Fruit fly (Drosophila melanogaster) whole organism, embryonic: Measurements from ENCODE around the gene CG45307.

ENCODE experiments used
- Atf6 ChIP-seq: fragments of 200-800 bp; sonication (Bioruptor generic); IDR thresholded peaks from 2 replicates; pipeline ENCODE4 v1.3.6; 2022; ENCODE audit warnings: missing biosample characterization, missing genetic modification characterization
- CG10321 ChIP-seq: fragments of 200-800 bp; sonication (Bioruptor generic); IDR thresholded peaks from 2 replicates; pipeline ENCODE4 v1.3.6; 2022; ENCODE audit warnings: missing biosample characterization, missing genetic modification characterization
- CG11398 ChIP-seq: fragments of 200-800 bp; sonication (Bioruptor generic); optimal IDR thresholded peaks from 2 replicates; lab custom pipeline; 2016; ENCODE audit warnings: missing biosample characterization, missing genetic modification characterization
- CG14014 ChIP-seq: fragments of 200-800 bp; sonication (Bioruptor generic); IDR thresholded peaks from 2 replicates; pipeline ENCODE4 v1.3.6; 2022; ENCODE audit warnings: missing biosample characterization, missing genetic modification characterization
- CG14965 ChIP-seq: fragments of 200-800 bp; sonication (Bioruptor generic); optimal IDR thresholded peaks from 2 replicates; lab custom pipeline; 2016; ENCODE audit warnings: missing biosample characterization, missing genetic modification characterization, borderline replicate concordance
- CG1647 ChIP-seq: fragments of 200-800 bp; sonication (Bioruptor generic); optimal IDR thresholded peaks from 3 replicates; lab custom pipeline; 2016; ENCODE audit warnings: missing biosample characterization, missing genetic modification characterization
- CG17802 ChIP-seq: fragments of 200-800 bp; sonication (Bioruptor generic); optimal IDR thresholded peaks from 2 replicates; lab custom pipeline; 2018; ENCODE audit warnings: missing biosample characterization, mild to moderate bottlenecking, missing genetic modification characterization, moderate library complexity
- CG17912 ChIP-seq: fragments of 200-800 bp; sonication (Bioruptor generic); optimal IDR thresholded peaks from 2 replicates; lab custom pipeline; 2018; ENCODE audit warnings: missing biosample characterization, mild to moderate bottlenecking, missing genetic modification characterization
- CG18764 ChIP-seq: fragments of 200-800 bp; sonication (Bioruptor generic); optimal IDR thresholded peaks from 3 replicates; lab custom pipeline; 2016; ENCODE audit warnings: missing biosample characterization, missing genetic modification characterization
- CG2116 ChIP-seq: fragments of 200-800 bp; sonication (Bioruptor generic); optimal IDR thresholded peaks from 3 replicates; lab custom pipeline; 2018; ENCODE audit warnings: missing biosample characterization, mild to moderate bottlenecking, missing genetic modification characterization
- CG32532 ChIP-seq: fragments of 200-800 bp; sonication (Bioruptor generic); IDR thresholded peaks from 2 replicates; pipeline ENCODE4 v1.3.6; 2022; ENCODE audit warnings: missing biosample characterization, missing genetic modification characterization
- CG6765 ChIP-seq: fragments of 200-800 bp; sonication (Bioruptor generic); optimal IDR thresholded peaks from 3 replicates; lab custom pipeline; 2017; ENCODE audit warnings: missing biosample characterization, mild to moderate bottlenecking, missing genetic modification characterization
- CG7556 ChIP-seq: fragments of 200-800 bp; sonication (Bioruptor generic); optimal IDR thresholded peaks from 2 replicates; lab custom pipeline; 2017; ENCODE audit warnings: missing biosample characterization, mild to moderate bottlenecking, missing genetic modification characterization
- CG8290 ChIP-seq, 3 experiments: fragments of 200-800 bp; sonication (Bioruptor generic); optimal IDR thresholded peaks; 2 replicates each; lab custom pipeline; 2016 to 2019; ENCODE audit warnings: missing biosample characterization in 3 of 3, missing genetic modification characterization in 3 of 3, mild to moderate bottlenecking in 2 of 3, moderate library complexity in 1 of 3
- CG8944 ChIP-seq: fragments of 200-800 bp; sonication (Bioruptor generic); optimal IDR thresholded peaks from 3 replicates; lab custom pipeline; 2016; ENCODE audit warnings: missing biosample characterization, missing genetic modification characterization
- CG9817 ChIP-seq: fragments of 200-800 bp; sonication (Bioruptor generic); optimal IDR thresholded peaks from 2 replicates; lab custom pipeline; 2018; ENCODE audit warnings: missing biosample characterization, mild to moderate bottlenecking, missing genetic modification characterization, moderate library complexity
- Eip74EF ChIP-seq, 2 experiments: fragments of 200-800 bp in 1 of 2; fragments of >200 bp in 1 of 2; sonication (Bioruptor generic) in 1 of 2; optimal IDR thresholded peaks; 2 replicates each; lab custom pipeline; 2017 to 2019; ENCODE audit warnings: missing biosample characterization in 2 of 2, missing genetic modification characterization in 2 of 2, mild to moderate bottlenecking in 1 of 2, moderate library complexity in 1 of 2
- HLH3B ChIP-seq: fragments of 200-800 bp; sonication (Bioruptor generic); IDR thresholded peaks from 2 replicates; pipeline ENCODE4 v1.3.6; 2022; ENCODE audit warnings: missing biosample characterization, missing genetic modification characterization
- Hmx ChIP-seq: fragments of 200-800 bp; sonication (Bioruptor generic); optimal IDR thresholded peaks from 2 replicates; lab custom pipeline; 2016; ENCODE audit warnings: missing biosample characterization, missing genetic modification characterization
- Mad ChIP-seq: fragments of 200-800 bp; sonication (Bioruptor generic); optimal IDR thresholded peaks from 2 replicates; lab custom pipeline; 2016; ENCODE audit warnings: missing biosample characterization, missing genetic modification characterization
- NC2α ChIP-seq: fragments of 200-800 bp; sonication (Bioruptor generic); optimal IDR thresholded peaks from 2 replicates; lab custom pipeline; 2016; ENCODE audit warnings: missing biosample characterization, missing genetic modification characterization
- Oaz ChIP-seq: fragments of 200-800 bp; sonication (Bioruptor generic); IDR thresholded peaks from 2 replicates; pipeline ENCODE4 v1.3.6; 2022; ENCODE audit warnings: missing biosample characterization, missing genetic modification characterization
- Opbp ChIP-seq: fragments of 200-800 bp; sonication (Bioruptor generic); IDR thresholded peaks from 3 replicates; pipeline ENCODE4 v1.3.6; 2022; ENCODE audit warnings: missing biosample characterization, missing genetic modification characterization; ENCODE audit not compliant: partially characterized antibody
- Six4 ChIP-seq: fragments of 200-800 bp; sonication (Bioruptor generic); optimal IDR thresholded peaks from 2 replicates; lab custom pipeline; 2016; ENCODE audit warnings: missing biosample characterization, missing genetic modification characterization
- Stat92E ChIP-seq, 3 experiments: fragments of >200 bp in 2 of 3; fragments of 200-800 bp in 1 of 3; sonication (Bioruptor generic) in 1 of 3; optimal IDR thresholded peaks; 2 replicates each; lab custom pipeline; 2017 to 2019; ENCODE audit warnings: missing biosample characterization in 3 of 3, missing genetic modification characterization in 3 of 3, mild to moderate bottlenecking in 1 of 3, moderate library complexity in 1 of 3
- Taf1 ChIP-seq: fragments of 200-800 bp; sonication (Bioruptor generic); IDR thresholded peaks from 2 replicates; pipeline ENCODE4 v1.3.6; 2022; ENCODE audit warnings: missing biosample characterization, missing genetic modification characterization
- abd-A ChIP-seq: fragments of 200-800 bp; sonication (Bioruptor generic); optimal IDR thresholded peaks from 3 replicates; lab custom pipeline; 2019; ENCODE audit warnings: missing biosample characterization, mild to moderate bottlenecking, missing genetic modification characterization, moderate library complexity
- az2 ChIP-seq: fragments of 200-800 bp; sonication (Bioruptor generic); optimal IDR thresholded peaks from 3 replicates; lab custom pipeline; 2016; ENCODE audit warnings: missing biosample characterization, missing genetic modification characterization
- dysf ChIP-seq: fragments of 200-800 bp; sonication (Bioruptor generic); IDR thresholded peaks from 3 replicates; pipeline ENCODE4 v1.3.6; 2022; ENCODE audit warnings: missing biosample characterization, missing genetic modification characterization
- fru ChIP-seq: fragments of >200 bp; optimal IDR thresholded peaks from 2 replicates; lab custom pipeline; 2017
- fu2 ChIP-seq: fragments of 200-800 bp; sonication (Bioruptor generic); optimal IDR thresholded peaks from 2 replicates; lab custom pipeline; 2016; ENCODE audit warnings: missing biosample characterization, missing genetic modification characterization
- gfzf ChIP-seq: fragments of 200-800 bp; sonication (Bioruptor generic); optimal IDR thresholded peaks from 2 replicates; lab custom pipeline; 2016; ENCODE audit warnings: missing biosample characterization, mild to moderate bottlenecking, missing genetic modification characterization, moderate library complexity
- gsb ChIP-seq: fragments of 200-800 bp; sonication (Bioruptor generic); IDR thresholded peaks from 2 replicates; pipeline ENCODE4 v1.3.6; 2022; ENCODE audit warnings: missing biosample characterization, missing genetic modification characterization
- hbn ChIP-seq: fragments of 200-800 bp; sonication (Bioruptor generic); IDR thresholded peaks from 2 replicates; pipeline ENCODE4 v1.3.6; 2022; ENCODE audit warnings: missing biosample characterization, missing genetic modification characterization; ENCODE audit not compliant: partially characterized antibody
- her ChIP-seq: fragments of 200-800 bp; sonication (Bioruptor generic); optimal IDR thresholded peaks from 2 replicates; lab custom pipeline; 2016; ENCODE audit warnings: missing biosample characterization, missing genetic modification characterization
- ind ChIP-seq: fragments of 200-800 bp; sonication (Bioruptor generic); optimal IDR thresholded peaks from 3 replicates; lab custom pipeline; 2016; ENCODE audit warnings: missing biosample characterization, missing genetic modification characterization
- inv ChIP-seq: fragments of 200-800 bp; sonication (Bioruptor generic); IDR thresholded peaks from 2 replicates; pipeline ENCODE4 v1.3.6; 2022; ENCODE audit warnings: missing biosample characterization, missing genetic modification characterization; ENCODE audit not compliant: partially characterized antibody
- knrl ChIP-seq: fragments of 200-800 bp; sonication (Bioruptor generic); IDR thresholded peaks from 3 replicates; pipeline ENCODE4 v1.3.6; 2022; ENCODE audit warnings: missing biosample characterization, missing genetic modification characterization; ENCODE audit not compliant: partially characterized antibody
- lbe ChIP-seq: fragments of 200-800 bp; sonication (Bioruptor generic); optimal IDR thresholded peaks from 2 replicates; lab custom pipeline; 2016; ENCODE audit warnings: missing biosample characterization, mild to moderate bottlenecking, missing genetic modification characterization
- mld ChIP-seq: fragments of 200-800 bp; sonication (Bioruptor generic); IDR thresholded peaks from 3 replicates; pipeline ENCODE4 v1.3.6; 2022; ENCODE audit warnings: missing biosample characterization, missing genetic modification characterization; ENCODE audit not compliant: partially characterized antibody
- nerfin-1 ChIP-seq: fragments of 200-800 bp; sonication (Bioruptor generic); optimal IDR thresholded peaks from 3 replicates; lab custom pipeline; 2019; ENCODE audit warnings: missing biosample characterization, mild to moderate bottlenecking, missing genetic modification characterization, moderate library complexity
- pfk ChIP-seq: fragments of 200-800 bp; sonication (Bioruptor generic); optimal IDR thresholded peaks from 2 replicates; lab custom pipeline; 2018; ENCODE audit warnings: missing biosample characterization, mild to moderate bottlenecking, missing genetic modification characterization, moderate library complexity
- sc ChIP-seq, 3 experiments: fragments of >200 bp in 2 of 3; fragments of 200-800 bp in 1 of 3; sonication (Bioruptor generic) in 1 of 3; optimal IDR thresholded peaks; 2 replicates in 2 of 3; 3 replicates in 1 of 3; lab custom pipeline; 2017; ENCODE audit warnings: mild to moderate bottlenecking in 1 of 3, missing biosample characterization in 1 of 3, missing genetic modification characterization in 1 of 3, missing genetic modification reagents in 1 of 3
- sens ChIP-seq: fragments of 200-800 bp; sonication (Bioruptor generic); peaks from one replicate; lab custom pipeline; 2016; ENCODE audit warnings: missing biosample characterization, missing genetic modification characterization
- sob ChIP-seq: fragments of 200-800 bp; sonication (Bioruptor generic); IDR thresholded peaks from 2 replicates; pipeline ENCODE4 v1.3.6; 2022; ENCODE audit warnings: missing biosample characterization, missing genetic modification characterization
- sr ChIP-seq: fragments of 200-800 bp; sonication (Bioruptor generic); IDR thresholded peaks from 3 replicates; pipeline ENCODE4 v1.3.6; 2022; ENCODE audit warnings: missing biosample characterization, missing genetic modification characterization
- stc ChIP-seq: fragments of 200-800 bp; sonication (Bioruptor generic); IDR thresholded peaks from 2 replicates; pipeline ENCODE4 v1.3.6; 2022; ENCODE audit warnings: missing biosample characterization, missing genetic modification characterization
- tgo ChIP-seq: fragments of 200-800 bp; sonication (Bioruptor generic); IDR thresholded peaks from 3 replicates; pipeline ENCODE4 v1.3.6; 2022; ENCODE audit warnings: missing biosample characterization, missing genetic modification characterization
- tin ChIP-seq: fragments of 200-800 bp; sonication (Bioruptor generic); optimal IDR thresholded peaks from 3 replicates; lab custom pipeline; 2016; ENCODE audit warnings: missing biosample characterization, missing genetic modification characterization

The CG45307 gene

dm6 chr2L:8735572-8735996 is 16.3 kb downstream of the CG45307 start (continued):
- TF ChIP-seq Taf1: 0 out of 2 replicates have a peak, but pooled peaks have one; percentile 28
- TF ChIP-seq inv (GFP tag; lab: Robert Waterston, UW): no peak; the same call in 1 of the 2 replicates
- TF ChIP-seq Hmx (GFP tag; lab: Kevin White, UChicago): no peak
- peak; percentile 25; the same call in 1 of the 2 replicates for TF ChIP-seq Oaz (GFP tag; lab: Robert Waterston, UW)
- TF ChIP-seq her (GFP tag; lab: Kevin White, UChicago): peak; percentile 70
- no peak for TF ChIP-seq az2 (GFP tag; lab: Kevin White, UChicago)
- TF ChIP-seq fu2 (GFP tag; lab: Kevin White, UChicago): no peak
- peak; percentile 90 for TF ChIP-seq sens (GFP tag; lab: Kevin White, UChicago)
- TF ChIP-seq Stat92E (GFP tag; optimal IDR thresholded peaks at IDR 0.05; lab: Kevin White, UChicago): peak in 1 of 3 experiments; percentile 20
- peak; percentile 77 for TF ChIP-seq sr (GFP tag; lab: Robert Waterston, UW)
- TF ChIP-seq gsb (GFP tag; lab: Robert Waterston, UW): 0 out of 2 replicates have a peak, but pooled peaks have one; percentile 39
- TF ChIP-seq HLH3B: peak; percentile 53; the same call in 1 of the 2 replicates
- no peak; the same call in 2 of the 3 replicates for TF ChIP-seq dysf (GFP tag; lab: Robert Waterston, UW)
- TF ChIP-seq hbn (GFP tag; lab: Robert Waterston, UW): 0 out of 2 replicates have a peak, but pooled peaks have one; percentile 41
- TF ChIP-seq CG8944 (GFP tag; lab: Kevin White, UChicago): no peak
- peak; percentile 47 for TF ChIP-seq lbe
- TF ChIP-seq gfzf: no peak
- TF ChIP-seq CG17802 (tag; lab: Kevin White, UChicago): no peak
- TF ChIP-seq Six4 (GFP tag; lab: Kevin White, UChicago): no peak
- TF ChIP-seq sc (optimal IDR thresholded peaks at IDR 0.05; lab: Kevin White, UChicago): no peak
- TF ChIP-seq sc (GFP tag; optimal IDR thresholded peaks at IDR 0.05; lab: Kevin White, UChicago): no peak
- peak; percentile 1 for TF ChIP-seq CG1647 (GFP tag; lab: Kevin White, UChicago)
- no peak for TF ChIP-seq CG18764 (GFP tag; lab: Kevin White, UChicago)
- peak; percentile 87 for TF ChIP-seq abd-A (tag; lab: Kevin White, UChicago)
- no peak for TF ChIP-seq CG7556 (GFP tag; lab: Kevin White, UChicago)
- TF ChIP-seq NC2α (GFP tag; lab: Kevin White, UChicago): no peak
- TF ChIP-seq mld: no peak
- TF ChIP-seq tgo: no peak
- TF ChIP-seq knrl (GFP tag; lab: Robert Waterston, UW): no peak
- TF ChIP-seq stc (GFP tag; lab: Robert Waterston, UW): peak; percentile 72; the same call in 1 of the 2 replicates
- peak; percentile 68; the same call in 1 of the 2 replicates for TF ChIP-seq sob (GFP tag; lab: Robert Waterston, UW)
- no peak for TF ChIP-seq CG9817 (tag; lab: Kevin White, UChicago)
- no peak for TF ChIP-seq CG11398 (GFP tag; lab: Kevin White, UChicago)
- no peak for TF ChIP-seq CG2116 (GFP tag; lab: Kevin White, UChicago)
- peak; percentile 73 for TF ChIP-seq Atf6
- TF ChIP-seq ind (GFP tag; lab: Kevin White, UChicago): no peak
- TF ChIP-seq fru (lab: Kevin White, UChicago): no peak
- peak; percentile 24 for TF ChIP-seq Mad (GFP tag; lab: Kevin White, UChicago)
- no peak for TF ChIP-seq nerfin-1 (tag; lab: Kevin White, UChicago)
- peak; percentile 60; the same call in 1 of the 3 replicates for TF ChIP-seq Opbp
- peak; percentile 62 for TF ChIP-seq CG6765
- TF ChIP-seq CG17912: peak; percentile 47
- peak; percentile 10 for TF ChIP-seq pfk (GFP tag; lab: Kevin White, UChicago)
- TF ChIP-seq CG8290 (GFP tag; optimal IDR thresholded peaks at IDR 0.05; lab: Kevin White, UChicago): no peak
- TF ChIP-seq CG8290 (tag; optimal IDR thresholded peaks at IDR 0.05; lab: Kevin White, UChicago): peak in 1 of 2 experiments; percentile 77
- TF ChIP-seq CG32532 (GFP tag; lab: Robert Waterston, UW): peak; percentile 77
- TF ChIP-seq CG14965 (GFP tag; lab: Kevin White, UChicago): no peak
- TF ChIP-seq CG14014: peak; percentile 44; the same call in 1 of the 2 replicates
- TF ChIP-seq tin (GFP tag; lab: Kevin White, UChicago): no peak
- TF ChIP-seq Eip74EF (GFP tag; optimal IDR thresholded peaks at IDR 0.05; lab: Kevin White, UChicago): peak in 1 of 2 experiments; percentile 71
- no peak for TF ChIP-seq CG10321
